In the genomic region with DNA sequence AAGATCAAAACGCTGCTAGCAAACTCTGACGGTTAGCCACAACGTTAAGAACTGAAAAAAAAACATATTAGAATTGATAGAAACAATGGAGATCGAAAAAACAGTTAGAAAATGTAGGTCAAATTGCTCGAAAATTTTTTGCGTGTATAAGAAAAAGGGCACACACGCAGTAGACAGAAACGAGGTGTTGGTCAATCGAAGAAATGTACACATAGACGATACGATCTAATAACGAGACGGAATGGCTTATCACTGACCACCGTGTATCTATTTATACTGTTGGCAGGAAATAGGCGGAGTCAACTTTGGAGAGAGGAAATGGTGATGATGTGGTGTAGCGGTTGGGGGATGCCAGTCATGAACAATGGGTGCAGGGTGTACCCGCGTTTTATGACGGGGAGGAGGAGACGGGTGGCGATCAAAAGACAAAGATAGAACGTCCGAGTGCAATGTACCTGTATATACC, we compare ENCODE assay signal across 4 worm cellular contexts.
TF ChIP-seq lines count a peak whose summit lies in the region.

A gene (minus strand): TSS at position 51 of the 466 bp plus-strand sequence.

TF ChIP-seq in whole organism, L2 larva, 48 proteins besides CTCF, POLR2A, EP300 and RAD21:
- TF ChIP-seq sma-9 (GFP tag; optimal IDR thresholded peaks at IDR 0.05; lab: Kevin White, UChicago) (peak; percentile 25), sma-9 (tag; optimal IDR thresholded peaks at IDR 0.05; lab: Kevin White, UChicago) (no peak), mbf-1 (tag; optimal IDR thresholded peaks at IDR 0.05; lab: Kevin White, UChicago) (no peak)

TF ChIP-seq in whole organism, L3 larva, 47 proteins besides CTCF, POLR2A, EP300 and RAD21:
- TF ChIP-seq sea-2 (GFP tag; optimal IDR thresholded peaks at IDR 0.05; lab: Kevin White, UChicago): no peak
- TF ChIP-seq ceh-28 (tag; optimal IDR thresholded peaks at IDR 0.05; lab: Kevin White, UChicago): no peak
- peak; percentile 63 for TF ChIP-seq pqm-1 (tag; optimal IDR thresholded peaks at IDR 0.05; lab: Kevin White, UChicago)

TF ChIP-seq in whole organism, L4 larva, 104 proteins besides CTCF, POLR2A, EP300 and RAD21:
- no peak for TF ChIP-seq mxl-2 (GFP tag; conservative IDR thresholded peaks at IDR 0.05; lab: Robert Waterston, UW)
- no peak for TF ChIP-seq pha-4 (GFP tag; IDR thresholded peaks at IDR 0.05; lab: Robert Waterston, UW)
- no peak for TF ChIP-seq pha-4 (tag; optimal IDR thresholded peaks at IDR 0.05; lab: Kevin White, UChicago)
- TF ChIP-seq dmd-8 (GFP tag; IDR thresholded peaks at IDR 0.05; lab: Robert Waterston, UW): 0 out of 2 replicates have a peak, but pooled peaks have one; percentile 56
- TF ChIP-seq arid-1 (GFP tag; conservative IDR thresholded peaks at IDR 0.05; lab: Robert Waterston, UW): no peak
- TF ChIP-seq daf-16 (GFP tag; optimal IDR thresholded peaks at IDR 0.05; lab: Kevin White, UChicago): no peak
- TF ChIP-seq daf-16 (tag; optimal IDR thresholded peaks at IDR 0.05; lab: Kevin White, UChicago): peak; percentile 35
- peak; percentile 16 for TF ChIP-seq nhr-48 (tag; optimal IDR thresholded peaks at IDR 0.05; lab: Kevin White, UChicago)
- no peak for TF ChIP-seq cey-2 (tag; optimal IDR thresholded peaks at IDR 0.05; lab: Kevin White, UChicago; ENCODE audit: borderline replicate concordance, insufficient read depth)
- TF ChIP-seq unc-39 (tag; optimal IDR thresholded peaks at IDR 0.05; lab: Kevin White, UChicago): no peak
- peak in 1 of 2 experiments; percentile 33 for TF ChIP-seq unc-62 (GFP tag; optimal IDR thresholded peaks at IDR 0.05 in 1 of 2; lab: Kevin White, UChicago)
- TF ChIP-seq unc-62 (tag; optimal IDR thresholded peaks at IDR 0.05; lab: Kevin White, UChicago): no peak
- TF ChIP-seq madf-9 (GFP tag; conservative IDR thresholded peaks at IDR 0.05; lab: Robert Waterston, UW): no peak
- TF ChIP-seq hlh-11 (tag; optimal IDR thresholded peaks at IDR 0.05; lab: Kevin White, UChicago): peak; percentile 11
- TF ChIP-seq spr-1 (tag; optimal IDR thresholded peaks at IDR 0.05; lab: Kevin White, UChicago): no peak
- TF ChIP-seq egl-43 (GFP tag; IDR thresholded peaks at IDR 0.05; lab: Robert Waterston, UW): 0 out of 2 replicates have a peak, but pooled peaks have one; percentile 5
- TF ChIP-seq daf-19 (GFP tag; conservative IDR thresholded peaks at IDR 0.05; lab: Robert Waterston, UW): no peak
TF ChIP-seq in whole organism, L4 larva: peak in this region for 6.

TF ChIP-seq in whole organism, late embryonic, 69 proteins besides CTCF, POLR2A, EP300 and RAD21:
- no peak for TF ChIP-seq ceh-34 (tag; optimal IDR thresholded peaks at IDR 0.05; lab: Kevin White, UChicago)
- no peak for TF ChIP-seq fkh-6 (tag; optimal IDR thresholded peaks at IDR 0.05; lab: Kevin White, UChicago)
- TF ChIP-seq elt-2 (tag; optimal IDR thresholded peaks at IDR 0.05; lab: Kevin White, UChicago): peak; percentile 65
- TF ChIP-seq ama-1 (optimal IDR thresholded peaks at IDR 0.05; lab: Kevin White, UChicago): no peak
- TF ChIP-seq ceh-2 (tag; optimal IDR thresholded peaks at IDR 0.05; lab: Kevin White, UChicago): peak; percentile 1
